Fruit fly (Drosophila melanogaster) whole organism, pupa: ENCODE measurements around the gene flw.

Source experiments
- CG32121 ChIP-seq: fragments of 200-800 bp; sonication (Bioruptor generic); IDR thresholded peaks from 2 replicates; pipeline ENCODE4 v1.3.6; 2022; ENCODE audit warnings: missing biosample characterization, missing genetic modification characterization
- CG34367 ChIP-seq: fragments of 200-800 bp; sonication (Bioruptor generic); optimal IDR thresholded peaks from 2 replicates; lab custom pipeline; 2018; ENCODE audit warnings: missing biosample characterization, mild to moderate bottlenecking, missing genetic modification characterization
- CG9948 ChIP-seq: fragments of 200-800 bp; sonication (Bioruptor generic); optimal IDR thresholded peaks from 2 replicates; lab custom pipeline; 2018; ENCODE audit warnings: missing biosample characterization, mild to moderate bottlenecking, missing genetic modification characterization, moderate library complexity
- D1 ChIP-seq: fragments of 200-800 bp; sonication (Bioruptor generic); optimal IDR thresholded peaks from 2 replicates; lab custom pipeline; 2018; ENCODE audit warnings: missing biosample characterization, mild to moderate bottlenecking, missing genetic modification characterization, moderate library complexity
- EcR ChIP-seq: fragments of 200-800 bp; sonication (Bioruptor generic); optimal IDR thresholded peaks from 3 replicates; lab custom pipeline; 2019; ENCODE audit warnings: missing biosample characterization, missing genetic modification characterization, mild to moderate bottlenecking, moderate library complexity, missing genetic modification reagents
- fd96Ca ChIP-seq: fragments of 200-800 bp; sonication (Bioruptor generic); IDR thresholded peaks from 3 replicates; pipeline ENCODE4 v1.3.6; 2022; ENCODE audit warnings: missing biosample characterization, missing genetic modification characterization

DNA sequence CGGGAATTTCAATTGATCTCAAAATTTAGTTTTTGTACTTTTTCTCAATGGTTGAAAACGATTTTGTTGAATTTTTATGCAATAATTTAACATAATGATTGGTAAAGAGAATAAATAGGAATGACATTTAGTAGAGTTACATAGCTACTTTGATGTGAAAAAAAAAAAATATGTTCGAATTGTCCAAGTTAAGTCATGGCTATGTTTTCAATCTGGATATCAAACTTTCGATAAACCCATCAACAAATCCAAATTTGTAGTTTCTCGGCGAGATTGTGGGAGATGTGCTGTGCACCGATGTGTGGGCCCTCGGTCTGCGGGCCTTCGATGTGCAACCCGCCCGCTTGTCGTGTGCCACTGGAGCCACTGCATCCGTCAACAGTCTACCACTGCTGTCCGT, 10.5 kb upstream of the flw start, which contains the start of the genes CG32686 and CG2898:
- no peak for TF ChIP-seq CG9948 (tag; lab: Kevin White, UChicago)
- no peak for TF ChIP-seq fd96Ca (GFP tag; lab: Robert Waterston, UW)
- no peak for TF ChIP-seq CG32121 (GFP tag; lab: Robert Waterston, UW)
- no peak for TF ChIP-seq CG34367 (tag; lab: Kevin White, UChicago)
- no peak for TF ChIP-seq D1 (tag; lab: Kevin White, UChicago)
- no peak for TF ChIP-seq EcR (GFP tag; lab: Kevin White, UChicago)
